Worm (Caenorhabditis elegans) whole organism, L3 larva: ENCODE data around the gene cest-2.2.

Experiments used
- ZK546.5 ChIP-seq: sonication (generic microtip); optimal IDR thresholded peaks from 2 replicates; lab custom pipeline; 2017; ENCODE audit warnings: missing biosample characterization, missing genetic modification characterization
- ceh-82 ChIP-seq: fragments of 150-350 bp; optimal IDR thresholded peaks from 2 replicates; lab custom pipeline; 2014; ENCODE audit warnings: missing biosample characterization, missing genetic modification characterization
- elt-3 ChIP-seq, 3 experiments: fragments of 150-350 bp in 1 of 3; sonication (generic microtip) in 2 of 3; optimal IDR thresholded peaks; 2 replicates in 2 of 3; 4 replicates in 1 of 3; lab custom pipeline; 2014 to 2017; ENCODE audit warnings: missing biosample characterization in 3 of 3, missing genetic modification characterization in 3 of 3
- eor-1 ChIP-seq, 2 experiments: fragments of 150-350 bp; optimal IDR thresholded peaks; 2 replicates each; lab custom pipeline; 2014 to 2018; ENCODE audit warnings: missing biosample characterization in 2 of 2, missing genetic modification characterization in 2 of 2
- hmg-11 ChIP-seq: sonication (generic microtip); optimal IDR thresholded peaks from 2 replicates; lab custom pipeline; 2016; ENCODE audit warnings: missing genetic modification characterization, missing compliant biosample characterization
- mdl-1 ChIP-seq: fragments of 150-350 bp; optimal IDR thresholded peaks from 2 replicates; lab custom pipeline; 2014; ENCODE audit warnings: missing biosample characterization, missing genetic modification characterization
- nhr-237 ChIP-seq: fragments of 150-350 bp; optimal IDR thresholded peaks from 2 replicates; lab custom pipeline; 2014; ENCODE audit warnings: missing biosample characterization, missing genetic modification characterization
- nhr-25 ChIP-seq: sonication (generic microtip); optimal IDR thresholded peaks from 2 replicates; lab custom pipeline; 2017; ENCODE audit warnings: missing biosample characterization, missing genetic modification characterization
- nhr-67 ChIP-seq: fragments of 150-350 bp; optimal IDR thresholded peaks from 2 replicates; lab custom pipeline; 2014; ENCODE audit warnings: missing biosample characterization, missing genetic modification characterization
- skn-1 ChIP-seq: fragments of 150-350 bp; optimal IDR thresholded peaks from 2 replicates; lab custom pipeline; 2014; ENCODE audit warnings: missing biosample characterization, missing genetic modification characterization
- snpc-4 ChIP-seq: fragments of 150-350 bp; optimal IDR thresholded peaks from 2 replicates; lab custom pipeline; 2014; ENCODE audit warnings: missing biosample characterization, missing genetic modification characterization
- tbx-2 ChIP-seq: sonication (generic microtip); optimal IDR thresholded peaks from 2 replicates; lab custom pipeline; 2016; ENCODE audit warnings: mild to moderate bottlenecking, missing genetic modification characterization, missing compliant biosample characterization
- unc-62 ChIP-seq: fragments of 150-350 bp; sonication (generic microtip); optimal IDR thresholded peaks from 4 replicates; lab custom pipeline; 2014; ENCODE audit warnings: missing biosample characterization, missing genetic modification reagents, missing genetic modification characterization
- ztf-11 ChIP-seq: fragments of 150-350 bp; optimal IDR thresholded peaks from 2 replicates; lab custom pipeline; 2014; ENCODE audit warnings: missing biosample characterization, missing genetic modification characterization

DNA sequence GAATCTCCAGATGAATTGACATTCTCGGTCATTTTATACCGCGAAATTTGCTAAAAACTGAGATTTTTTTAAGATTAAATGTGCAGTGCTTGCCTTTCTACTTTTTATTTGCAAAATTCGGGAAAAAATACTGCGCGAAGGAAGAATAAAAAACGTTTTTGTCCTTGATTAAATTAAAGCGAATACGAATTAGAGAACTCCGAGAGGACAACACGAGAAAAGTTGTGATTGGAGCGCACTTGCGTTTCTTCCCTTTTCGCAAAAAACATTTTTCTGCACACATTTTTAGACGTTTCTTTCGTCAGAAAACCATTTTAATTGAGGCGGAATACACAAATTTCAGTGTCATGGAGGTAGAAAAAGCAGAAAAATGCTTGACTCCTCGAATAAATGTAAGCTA is 10.3 kb upstream of the cest-2.2 start, which contains the start of the genes trm-1 and ints-2:
- peak; percentile 36 for TF ChIP-seq nhr-25 (tag; lab: Kevin White, UChicago)
- no peak for TF ChIP-seq nhr-237
- TF ChIP-seq nhr-67: no peak
- no peak for TF ChIP-seq tbx-2 (tag; lab: Kevin White, UChicago)
- TF ChIP-seq elt-3 (tag; optimal IDR thresholded peaks at IDR 0.05; lab: Kevin White, UChicago): no peak
- no peak for TF ChIP-seq ceh-82 (tag; lab: Kevin White, UChicago)
- TF ChIP-seq ztf-11: no peak
- no peak for TF ChIP-seq mdl-1 (tag; lab: Kevin White, UChicago)
- no peak for TF ChIP-seq skn-1
- TF ChIP-seq unc-62: no peak
- TF ChIP-seq eor-1 (tag; optimal IDR thresholded peaks at IDR 0.05; lab: Kevin White, UChicago): no peak
- no peak for TF ChIP-seq snpc-4 (tag; lab: Kevin White, UChicago)
- peak; percentile 62 for TF ChIP-seq hmg-11 (tag; lab: Kevin White, UChicago)
- TF ChIP-seq ZK546.5 (tag; lab: Kevin White, UChicago): no peak
